Worm (Caenorhabditis elegans) whole organism, L3 larva: ENCODE results near the gene str-3.
A peak's percentile ranks its signal among the peaks of the same experiment; 100 is the strongest.

Experiments
- R02D3.7 ChIP-seq: fragments of 150-350 bp; optimal IDR thresholded peaks from 2 replicates; lab custom pipeline; 2014; ENCODE audit warnings: missing biosample characterization, missing genetic modification characterization
- ZK546.5 ChIP-seq: sonication (generic microtip); optimal IDR thresholded peaks from 2 replicates; lab custom pipeline; 2017; ENCODE audit warnings: missing biosample characterization, missing genetic modification characterization
- aly-2 ChIP-seq: fragments of 150-350 bp; optimal IDR thresholded peaks from 2 replicates; lab custom pipeline; 2014; ENCODE audit warnings: missing biosample characterization, missing genetic modification characterization
- ama-1 ChIP-seq: fragments of 150-350 bp; optimal IDR thresholded peaks from 2 replicates; lab custom pipeline; 2018
- ceh-16 ChIP-seq: sonication (generic microtip); optimal IDR thresholded peaks from 2 replicates; lab custom pipeline; 2017; ENCODE audit warnings: missing biosample characterization, missing genetic modification characterization
- ceh-28 ChIP-seq: fragments of 150-350 bp; optimal IDR thresholded peaks from 2 replicates; lab custom pipeline; 2014; ENCODE audit warnings: missing biosample characterization, missing genetic modification reagents, missing genetic modification characterization
- ceh-82 ChIP-seq: fragments of 150-350 bp; optimal IDR thresholded peaks from 2 replicates; lab custom pipeline; 2014; ENCODE audit warnings: missing biosample characterization, missing genetic modification characterization
- egl-27 ChIP-seq: sonication (generic microtip); optimal IDR thresholded peaks from 4 replicates; lab custom pipeline; 2017; ENCODE audit warnings: missing biosample characterization, missing genetic modification reagents, missing genetic modification characterization
- egl-5 ChIP-seq: fragments of 150-350 bp; optimal IDR thresholded peaks from 2 replicates; lab custom pipeline; 2017; ENCODE audit warnings: missing biosample characterization, missing genetic modification reagents, missing genetic modification characterization, inconsistent platforms
- elt-1 ChIP-seq: fragments of 150-350 bp; optimal IDR thresholded peaks from 2 replicates; lab custom pipeline; 2014; ENCODE audit warnings: missing biosample characterization, missing genetic modification characterization
- elt-2 ChIP-seq: sonication (generic microtip); optimal IDR thresholded peaks from 2 replicates; lab custom pipeline; 2016; ENCODE audit warnings: missing genetic modification reagents, mild to moderate bottlenecking, missing genetic modification characterization, missing compliant biosample characterization
- elt-3 ChIP-seq, 3 experiments: fragments of 150-350 bp in 1 of 3; sonication (generic microtip) in 2 of 3; optimal IDR thresholded peaks; 2 replicates in 2 of 3; 4 replicates in 1 of 3; lab custom pipeline; 2014 to 2017; ENCODE audit warnings: missing biosample characterization in 3 of 3, missing genetic modification characterization in 3 of 3
- fkh-10 ChIP-seq: sonication (generic microtip); optimal IDR thresholded peaks from 2 replicates; lab custom pipeline; 2017; ENCODE audit warnings: missing biosample characterization, missing genetic modification reagents, missing genetic modification characterization
- fkh-2 ChIP-seq: fragments of 150-350 bp; optimal IDR thresholded peaks from 2 replicates; lab custom pipeline; 2014; ENCODE audit warnings: missing biosample characterization, missing genetic modification reagents, missing genetic modification characterization
- fos-1 ChIP-seq: fragments of 150-350 bp; optimal IDR thresholded peaks from 2 replicates; lab custom pipeline; 2014; ENCODE audit warnings: missing biosample characterization, missing genetic modification characterization
- hmg-11 ChIP-seq: sonication (generic microtip); optimal IDR thresholded peaks from 2 replicates; lab custom pipeline; 2016; ENCODE audit warnings: missing genetic modification characterization, missing compliant biosample characterization
- lin-15B ChIP-seq: fragments of 150-350 bp; optimal IDR thresholded peaks from 2 replicates; lab custom pipeline; 2014; ENCODE audit warnings: missing biosample characterization, missing genetic modification characterization
- lin-39 ChIP-seq: fragments of 150-350 bp; optimal IDR thresholded peaks from 2 replicates; lab custom pipeline; 2018; ENCODE audit warnings: missing biosample characterization, missing genetic modification reagents, missing genetic modification characterization
- lsy-12 ChIP-seq: sonication (generic microtip); optimal IDR thresholded peaks from 2 replicates; lab custom pipeline; 2016; ENCODE audit warnings: mild to moderate bottlenecking, missing genetic modification characterization, missing compliant biosample characterization
- mdl-1 ChIP-seq: fragments of 150-350 bp; optimal IDR thresholded peaks from 2 replicates; lab custom pipeline; 2014; ENCODE audit warnings: missing biosample characterization, missing genetic modification characterization
- mml-1 ChIP-seq: fragments of 150-350 bp; sonication (generic microtip); optimal IDR thresholded peaks from 3 replicates; lab custom pipeline; 2014; ENCODE audit warnings: missing biosample characterization, missing genetic modification characterization
- nfya-1 ChIP-seq: sonication (generic microtip); optimal IDR thresholded peaks from 2 replicates; lab custom pipeline; 2017; ENCODE audit warnings: missing genetic modification characterization, mild to moderate bottlenecking, missing compliant biosample characterization, antibody characterized with exemption, moderate library complexity; ENCODE audit not compliant: insufficient read depth
- nhr-11 ChIP-seq: fragments of 150-350 bp; optimal IDR thresholded peaks from 2 replicates; lab custom pipeline; 2014; ENCODE audit warnings: missing biosample characterization, missing genetic modification characterization
- nhr-23 ChIP-seq: fragments of 150-350 bp; optimal IDR thresholded peaks from 2 replicates; lab custom pipeline; 2014; ENCODE audit warnings: missing biosample characterization, missing genetic modification reagents, missing genetic modification characterization
- nhr-25 ChIP-seq: sonication (generic microtip); optimal IDR thresholded peaks from 2 replicates; lab custom pipeline; 2017; ENCODE audit warnings: missing biosample characterization, missing genetic modification characterization
- nhr-28 ChIP-seq: fragments of 150-350 bp; optimal IDR thresholded peaks from 2 replicates; lab custom pipeline; 2014; ENCODE audit warnings: missing biosample characterization, missing genetic modification characterization
- nhr-43 ChIP-seq: sonication (generic microtip); optimal IDR thresholded peaks from 2 replicates; lab custom pipeline; 2016; ENCODE audit warnings: mild to moderate bottlenecking, missing genetic modification characterization, missing compliant biosample characterization; ENCODE audit not compliant: poor library complexity, severe bottlenecking
- nhr-77 ChIP-seq: fragments of 150-350 bp; optimal IDR thresholded peaks from 2 replicates; lab custom pipeline; 2014; ENCODE audit warnings: missing biosample characterization, missing genetic modification characterization
- pha-4 ChIP-seq: fragments of 150-350 bp; optimal IDR thresholded peaks from 2 replicates; lab custom pipeline; 2014; ENCODE audit warnings: missing biosample characterization, missing genetic modification reagents, missing genetic modification characterization
- pqm-1 ChIP-seq: fragments of 150-350 bp; optimal IDR thresholded peaks from 2 replicates; lab custom pipeline; 2017; ENCODE audit warnings: missing biosample characterization, missing genetic modification characterization, inconsistent platforms
- sea-2 ChIP-seq: fragments of 150-350 bp; sonication (generic microtip); optimal IDR thresholded peaks from 4 replicates; lab custom pipeline; 2014; ENCODE audit warnings: missing biosample characterization, missing genetic modification reagents, missing genetic modification characterization
- skn-1 ChIP-seq: fragments of 150-350 bp; optimal IDR thresholded peaks from 2 replicates; lab custom pipeline; 2014; ENCODE audit warnings: missing biosample characterization, missing genetic modification characterization
- snpc-4 ChIP-seq: fragments of 150-350 bp; optimal IDR thresholded peaks from 2 replicates; lab custom pipeline; 2014; ENCODE audit warnings: missing biosample characterization, missing genetic modification characterization
- zag-1 ChIP-seq: fragments of 150-350 bp; optimal IDR thresholded peaks from 2 replicates; lab custom pipeline; 2014; ENCODE audit warnings: missing biosample characterization, missing genetic modification characterization
- ztf-11 ChIP-seq: fragments of 150-350 bp; optimal IDR thresholded peaks from 2 replicates; lab custom pipeline; 2014; ENCODE audit warnings: missing biosample characterization, missing genetic modification characterization
- ztf-4 ChIP-seq: fragments of 150-350 bp; optimal IDR thresholded peaks from 2 replicates; lab custom pipeline; 2014; ENCODE audit warnings: missing biosample characterization, missing genetic modification characterization

The str-3 gene

ce11 chrIV:11112641-11113040 is 12.5 kb upstream of the str-3 start, which contains the start of gene clc-9:
clc-9 (plus strand) TSS chrIV:11112941.
- no peak for TF ChIP-seq aly-2 (tag; lab: Kevin White, UChicago)
- no peak for TF ChIP-seq hmg-11 (tag; lab: Kevin White, UChicago)
- TF ChIP-seq pqm-1 (tag; lab: Kevin White, UChicago): no peak
- no peak for TF ChIP-seq ceh-16
- no peak for TF ChIP-seq ZK546.5 (tag; lab: Kevin White, UChicago)
- TF ChIP-seq zag-1: no peak
- TF ChIP-seq mdl-1 (tag; lab: Kevin White, UChicago): no peak
- TF ChIP-seq nhr-23: no peak
- no peak for TF ChIP-seq sea-2 (GFP tag; lab: Kevin White, UChicago)
- TF ChIP-seq ztf-11 (tag; lab: Kevin White, UChicago): no peak
- no peak for TF ChIP-seq elt-2
- no peak for TF ChIP-seq ceh-82
- no peak for TF ChIP-seq fkh-10

- no peak for TF ChIP-seq ztf-4 (tag; lab: Kevin White, UChicago)
- no peak for TF ChIP-seq pha-4 (tag; lab: Kevin White, UChicago)
- no peak for TF ChIP-seq fkh-2 (tag; lab: Kevin White, UChicago)
- TF ChIP-seq fkh-10: no peak
- no peak for TF ChIP-seq skn-1 (tag; lab: Kevin White, UChicago)
- TF ChIP-seq snpc-4 (tag; lab: Kevin White, UChicago): no peak
- TF ChIP-seq egl-27 (tag; lab: Kevin White, UChicago): no peak
- peak; percentile 24 for TF ChIP-seq nfya-1 (tag; lab: Kevin White, UChicago)
- no peak for TF ChIP-seq pqm-1 (tag; lab: Kevin White, UChicago)
- TF ChIP-seq egl-5: peak; percentile 3
- TF ChIP-seq nhr-77 (tag; lab: Kevin White, UChicago): no peak
- TF ChIP-seq fos-1 (tag; lab: Kevin White, UChicago): no peak
These were observed 11.7 kb upstream of the str-3 start for ce11 chrIV:11111898-11112297.

ce11 chrIV:11110995-11111619 is 10.9 kb upstream of the str-3 start, which contains the start of gene rps-5:
rps-5 (minus strand) TSS chrIV:11111045.
- TF ChIP-seq lsy-12 (tag; lab: Kevin White, UChicago) (no peak), elt-2 (peak; percentile 27), elt-1 (tag; lab: Kevin White, UChicago) (no peak), nhr-25 (peak; percentile 39), skn-1 (tag; lab: Kevin White, UChicago) (peak; percentile 8), zag-1 (no peak), lin-39 (tag; lab: Kevin White, UChicago) (peak; percentile 40), lin-15B (tag; lab: Kevin White, UChicago) (peak; percentile 67), snpc-4 (tag; lab: Kevin White, UChicago) (peak; percentile 16), sea-2 (GFP tag; lab: Kevin White, UChicago) (no peak), hmg-11 (tag; lab: Kevin White, UChicago) (peak; percentile 80), mml-1 (tag; lab: Kevin White, UChicago) (no peak), R02D3.7 (tag; lab: Kevin White, UChicago) (peak; percentile 23), fkh-2 (tag; lab: Kevin White, UChicago) (no peak), pha-4 (tag; lab: Kevin White, UChicago) (peak; percentile 60), elt-3 (tag; optimal IDR thresholded peaks at IDR 0.05; lab: Kevin White, UChicago) (no peak), ceh-28 (tag; lab: Kevin White, UChicago) (peak; percentile 23), nhr-11 (no peak), nhr-23 (peak; percentile 78), nfya-1 (tag; lab: Kevin White, UChicago) (peak; percentile 91), ZK546.5 (tag; lab: Kevin White, UChicago) (no peak), nhr-77 (tag; lab: Kevin White, UChicago) (no peak), ztf-4 (tag; lab: Kevin White, UChicago) (no peak), nhr-28 (tag; lab: Kevin White, UChicago) (no peak), pqm-1 (tag; lab: Kevin White, UChicago) (peak; percentile 23), ama-1 (lab: Kevin White, UChicago) (no peak)

ce11 chrIV:11109771-11110170 is 9.6 kb upstream of the str-3 start, which contains the start of gene pigk-1:
pigk-1 (minus strand) TSS chrIV:11110018.
- TF ChIP-seq egl-27 (tag; lab: Kevin White, UChicago): no peak
- peak; percentile 24 for TF ChIP-seq nhr-43 (tag; lab: Kevin White, UChicago)
- TF ChIP-seq ama-1 (lab: Kevin White, UChicago): peak; percentile 9
- TF ChIP-seq R02D3.7 (tag; lab: Kevin White, UChicago): peak; percentile 15
